Worm (Caenorhabditis elegans): Measurements from ENCODE around the gene pcs-1.

ce11 chrII:11568670-11569069 lies 8.9 kb downstream of the pcs-1 start:
- no peak for TF ChIP-seq ama-1 (optimal IDR thresholded peaks at IDR 0.05)
- TF ChIP-seq ama-1 (GFP tag; optimal IDR thresholded peaks at IDR 0.05), result no peak
- TF ChIP-seq pbrm-1 (GFP tag; IDR thresholded peaks at IDR 0.05), result no peak
- no peak for TF ChIP-seq Y79H2A.3 (GFP tag; conservative IDR thresholded peaks at IDR 0.05)
- no peak for TF ChIP-seq snpc-4 (GFP tag; optimal IDR thresholded peaks at IDR 0.05)
- TF ChIP-seq snpc-4 (tag; optimal IDR thresholded peaks at IDR 0.05), result no peak
- no peak for TF ChIP-seq ztf-28 (GFP tag; IDR thresholded peaks at IDR 0.05)
